Worm (Caenorhabditis elegans) whole organism, mixed stage, embryonic: Measurements from ENCODE around the gene F11D11.22.

Experiments used
- blmp-1 ChIP-seq: fragments of 150-350 bp; optimal IDR thresholded peaks from 2 replicates; lab custom pipeline; 2014; ENCODE audit warnings: missing biosample characterization, missing genetic modification characterization
- elt-1 ChIP-seq: sonication (generic microtip); optimal IDR thresholded peaks from 2 replicates; lab custom pipeline; 2017; ENCODE audit warnings: missing genetic modification characterization, mild to moderate bottlenecking, missing compliant biosample characterization, antibody characterized with exemption, moderate library complexity, borderline replicate concordance; ENCODE audit not compliant: insufficient read depth
- nhr-12 ChIP-seq: fragments of 150-350 bp; optimal IDR thresholded peaks from 2 replicates; lab custom pipeline; 2014; ENCODE audit warnings: missing biosample characterization, missing genetic modification characterization
- snpc-4 ChIP-seq: fragments of 150-350 bp; optimal IDR thresholded peaks from 2 replicates; lab custom pipeline; 2014; ENCODE audit warnings: missing biosample characterization, missing genetic modification characterization

- no peak for TF ChIP-seq snpc-4 (tag; lab: Kevin White, UChicago)
- TF ChIP-seq nhr-12 (tag; lab: Kevin White, UChicago): no peak
- TF ChIP-seq elt-1 (tag; lab: Kevin White, UChicago): no peak
- TF ChIP-seq blmp-1 (tag; lab: Kevin White, UChicago): no peak
Observed at ce11 chrV:18719956-18720489, 42.1 kb upstream of the F11D11.22 start, which contains the start of gene Y17D7C.2.
